Worm (Caenorhabditis elegans) whole organism, L4 larva: Measurements from ENCODE around the gene F28H6.4.

ENCODE experiments used
- F26F4.8 ChIP-seq: fragments of 200-800 bp; sonication (Bioruptor generic); conservative IDR thresholded peaks from 2 replicates; pipeline ENCODE4 v1.3.6; 2022; ENCODE audit warnings: missing genetic modification characterization, missing compliant biosample characterization
- R02D3.7 ChIP-seq: fragments of 150-350 bp; sonication (generic microtip); optimal IDR thresholded peaks from 3 replicates; lab custom pipeline; 2014; ENCODE audit warnings: missing biosample characterization, missing genetic modification characterization
- Y5F2A.4 ChIP-seq: fragments of 200-800 bp; sonication (Bioruptor generic); optimal IDR thresholded peaks from 2 replicates; lab custom pipeline; 2018; ENCODE audit warnings: mild to moderate bottlenecking, missing genetic modification characterization, missing compliant biosample characterization
- ZK337.2 ChIP-seq: fragments of 200-800 bp; sonication (Bioruptor generic); IDR thresholded peaks from 2 replicates; pipeline ENCODE4 v1.3.6; 2022; ENCODE audit warnings: missing genetic modification reagents, missing genetic modification characterization, missing compliant biosample characterization
- aha-1 ChIP-seq: fragments of 150-350 bp; peaks from one replicate; lab custom pipeline; 2014; ENCODE audit warnings: missing biosample characterization, missing genetic modification characterization
- aly-2 ChIP-seq: sonication (generic microtip); optimal IDR thresholded peaks from 2 replicates; lab custom pipeline; 2018; ENCODE audit warnings: missing biosample characterization, missing genetic modification characterization
- arid-1 ChIP-seq: fragments of 200-800 bp; sonication (Bioruptor generic); conservative IDR thresholded peaks from 2 replicates; pipeline ENCODE4 v1.3.6; 2022; ENCODE audit warnings: missing genetic modification reagents, missing genetic modification characterization, missing compliant biosample characterization
- ceh-44 ChIP-seq: fragments of 200-800 bp; sonication (Bioruptor generic); IDR thresholded peaks from 2 replicates; pipeline ENCODE4 v1.3.6; 2022; ENCODE audit warnings: missing genetic modification reagents, missing genetic modification characterization, missing compliant biosample characterization
- cey-2 ChIP-seq: sonication (generic microtip); optimal IDR thresholded peaks from 3 replicates; lab custom pipeline; 2017; ENCODE audit warnings: missing genetic modification characterization, mild to moderate bottlenecking, missing compliant biosample characterization, antibody characterized with exemption, borderline replicate concordance; ENCODE audit not compliant: insufficient read depth
- ctbp-1 ChIP-seq: fragments of 200-800 bp; sonication (Bioruptor generic); IDR thresholded peaks from 2 replicates; pipeline ENCODE4 v1.3.6; 2022; ENCODE audit warnings: missing genetic modification reagents, missing genetic modification characterization, missing compliant biosample characterization
- daf-19 ChIP-seq: fragments of 200-800 bp; sonication (Bioruptor generic); conservative IDR thresholded peaks from 2 replicates; pipeline ENCODE4 v1.3.6; 2022; ENCODE audit warnings: missing genetic modification characterization, missing compliant biosample characterization
- dmd-9 ChIP-seq: fragments of 200-800 bp; sonication (Bioruptor generic); IDR thresholded peaks from 2 replicates; pipeline ENCODE4 v1.3.6; 2022; ENCODE audit warnings: missing genetic modification reagents, missing genetic modification characterization, missing compliant biosample characterization
- dpl-1 ChIP-seq: fragments of 150-350 bp; optimal IDR thresholded peaks from 2 replicates; lab custom pipeline; 2014; ENCODE audit warnings: missing biosample characterization, missing genetic modification reagents, missing genetic modification characterization
- egl-43 ChIP-seq: fragments of 200-800 bp; sonication (Bioruptor generic); IDR thresholded peaks from 2 replicates; pipeline ENCODE4 v1.3.6; 2022; ENCODE audit warnings: missing genetic modification reagents, missing genetic modification characterization, missing compliant biosample characterization
- fos-1 ChIP-seq: fragments of 150-350 bp; optimal IDR thresholded peaks from 2 replicates; lab custom pipeline; 2014; ENCODE audit warnings: missing biosample characterization, missing genetic modification characterization
- hlh-11 ChIP-seq: fragments of 200-800 bp; sonication (Bioruptor generic); optimal IDR thresholded peaks from 2 replicates; lab custom pipeline; 2018; ENCODE audit warnings: mild to moderate bottlenecking, missing genetic modification characterization, missing compliant biosample characterization
- lin-1 ChIP-seq: fragments of 200-800 bp; sonication (Bioruptor generic); IDR thresholded peaks from 2 replicates; pipeline ENCODE4 v1.3.6; 2022; ENCODE audit warnings: missing genetic modification reagents, missing genetic modification characterization, missing compliant biosample characterization
- lin-13 ChIP-seq: fragments of 150-350 bp; optimal IDR thresholded peaks from 2 replicates; lab custom pipeline; 2014; ENCODE audit warnings: missing biosample characterization, missing genetic modification reagents, missing genetic modification characterization
- lin-15B ChIP-seq: fragments of 150-350 bp; sonication (generic microtip); optimal IDR thresholded peaks from 3 replicates; lab custom pipeline; 2014; ENCODE audit warnings: missing biosample characterization, missing genetic modification characterization
- lin-29 ChIP-seq: fragments of 200-800 bp; sonication (Bioruptor generic); IDR thresholded peaks from 2 replicates; pipeline ENCODE4 v1.3.6; 2022; ENCODE audit warnings: missing genetic modification reagents, missing genetic modification characterization, missing compliant biosample characterization
- lsy-2 ChIP-seq, 2 experiments: fragments of 150-350 bp in 1 of 2; sonication (generic microtip) in 1 of 2; optimal IDR thresholded peaks; 2 replicates each; lab custom pipeline; 2014 to 2017; ENCODE audit warnings: missing biosample characterization in 2 of 2, missing genetic modification characterization in 2 of 2
- madf-9 ChIP-seq: fragments of 200-800 bp; sonication (Bioruptor generic); conservative IDR thresholded peaks from 2 replicates; pipeline ENCODE4 v1.3.6; 2022; ENCODE audit warnings: missing genetic modification reagents, missing genetic modification characterization, missing compliant biosample characterization
- mdt-29 ChIP-seq: fragments of 200-800 bp; sonication (Bioruptor generic); IDR thresholded peaks from 2 replicates; pipeline ENCODE4 v1.3.6; 2022; ENCODE audit warnings: missing genetic modification reagents, missing genetic modification characterization, missing compliant biosample characterization
- mxl-2 ChIP-seq: fragments of 200-800 bp; sonication (Bioruptor generic); conservative IDR thresholded peaks from 2 replicates; pipeline ENCODE4 v1.3.6; 2022; ENCODE audit warnings: missing genetic modification reagents, missing genetic modification characterization, missing compliant biosample characterization
- mxl-3 ChIP-seq: fragments of 200-800 bp; sonication (Bioruptor generic); optimal IDR thresholded peaks from 2 replicates; lab custom pipeline; 2018; ENCODE audit warnings: mild to moderate bottlenecking, missing genetic modification characterization, missing compliant biosample characterization
- nhr-11 ChIP-seq: fragments of 150-350 bp; optimal IDR thresholded peaks from 2 replicates; lab custom pipeline; 2014; ENCODE audit warnings: missing biosample characterization, missing genetic modification characterization
- nhr-25 ChIP-seq: sonication (generic microtip); optimal IDR thresholded peaks from 2 replicates; lab custom pipeline; 2017; ENCODE audit warnings: missing genetic modification characterization, mild to moderate bottlenecking, missing compliant biosample characterization, antibody characterized with exemption, moderate library complexity, borderline replicate concordance; ENCODE audit not compliant: insufficient read depth
- nhr-28 ChIP-seq: fragments of 150-350 bp; optimal IDR thresholded peaks from 2 replicates; lab custom pipeline; 2014; ENCODE audit warnings: missing biosample characterization, missing genetic modification characterization
- nhr-41 ChIP-seq: fragments of 200-800 bp; sonication (Bioruptor generic); IDR thresholded peaks from 2 replicates; pipeline ENCODE4 v1.3.6; 2022; ENCODE audit warnings: missing genetic modification reagents, missing genetic modification characterization, missing compliant biosample characterization
- pqm-1 ChIP-seq: sonication (generic microtip); optimal IDR thresholded peaks from 2 replicates; lab custom pipeline; 2017; ENCODE audit warnings: missing biosample characterization, missing genetic modification characterization
- rbr-2 ChIP-seq: sonication (generic microtip); optimal IDR thresholded peaks from 2 replicates; lab custom pipeline; 2016; ENCODE audit warnings: missing genotype, missing genetic modification characterization, missing compliant biosample characterization
- skn-1 ChIP-seq: fragments of 150-350 bp; optimal IDR thresholded peaks from 2 replicates; lab custom pipeline; 2014; ENCODE audit warnings: missing biosample characterization, missing genetic modification characterization
- snpc-4 ChIP-seq: fragments of 150-350 bp; optimal IDR thresholded peaks from 2 replicates; lab custom pipeline; 2014; ENCODE audit warnings: missing biosample characterization, missing genetic modification characterization
- tag-97 ChIP-seq: fragments of 200-800 bp; sonication (Bioruptor generic); IDR thresholded peaks from 2 replicates; pipeline ENCODE4 v1.3.6; 2022; ENCODE audit warnings: missing genetic modification characterization, missing compliant biosample characterization
- tra-1 ChIP-seq: fragments of 200-800 bp; sonication (Bioruptor generic); IDR thresholded peaks from 2 replicates; pipeline ENCODE4 v1.3.6; 2022; ENCODE audit warnings: missing genetic modification reagents, missing genetic modification characterization, missing compliant biosample characterization
- unc-130 ChIP-seq: sonication (generic microtip); optimal IDR thresholded peaks from 2 replicates; lab custom pipeline; 2016; ENCODE audit warnings: missing genetic modification reagents, missing genetic modification characterization, missing compliant biosample characterization
- unc-39 ChIP-seq: sonication (generic microtip); optimal IDR thresholded peaks from 2 replicates; lab custom pipeline; 2017; ENCODE audit warnings: missing biosample characterization, missing genetic modification characterization
- unc-62 ChIP-seq, 3 experiments: fragments of 150-350 bp in 1 of 3; sonication (generic microtip); optimal IDR thresholded peaks in 2 of 3; peaks in 1 of 3; 1 replicate in 1 of 3; 2 replicates in 2 of 3; lab custom pipeline; 2014 to 2017; ENCODE audit warnings: missing biosample characterization in 3 of 3, missing genetic modification characterization in 3 of 3, missing genetic modification reagents in 3 of 3, missing genotype in 1 of 3
- vab-7 ChIP-seq: fragments of 200-800 bp; sonication (Bioruptor generic); IDR thresholded peaks from 2 replicates; pipeline ENCODE4 v1.3.6; 2022; ENCODE audit warnings: missing genetic modification reagents, missing genetic modification characterization, missing compliant biosample characterization
- zfp-2 ChIP-seq: sonication (generic microtip); optimal IDR thresholded peaks from 2 replicates; lab custom pipeline; 2016; ENCODE audit warnings: mild to moderate bottlenecking, missing genetic modification characterization, missing compliant biosample characterization

Gene F28H6.4

DNA sequence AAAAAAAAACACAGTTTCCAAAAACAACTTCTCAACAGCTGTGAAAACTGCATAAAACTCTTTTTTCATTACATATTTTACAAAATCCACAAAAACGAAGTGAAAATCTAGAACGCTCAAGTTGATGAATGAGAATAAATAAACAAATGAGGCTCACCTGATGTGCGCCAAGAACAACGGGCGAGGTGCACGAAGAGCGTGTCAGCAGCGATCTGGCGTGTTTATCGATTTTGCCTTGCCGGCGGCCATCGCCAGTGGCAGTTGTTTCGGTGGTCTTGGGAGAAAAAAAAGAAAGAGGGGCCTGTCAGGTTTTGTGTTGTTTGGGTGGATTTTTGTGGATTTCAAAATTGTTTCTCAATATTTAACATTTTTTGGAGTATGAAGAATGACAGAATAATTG lies 46.2 kb downstream of the F28H6.4 start, which contains the start of gene idhb-1 (continued):
- no peak for TF ChIP-seq lin-29 (GFP tag; lab: Robert Waterston, UW)
- peak; percentile 53; the same call in 1 of the 2 replicates for TF ChIP-seq ctbp-1
- peak; percentile 71 for TF ChIP-seq rbr-2 (tag; lab: Kevin White, UChicago)
- no peak for TF ChIP-seq F26F4.8 (GFP tag; lab: Robert Waterston, UW)
- no peak for TF ChIP-seq vab-7 (GFP tag; lab: Robert Waterston, UW)
- no peak for TF ChIP-seq daf-19 (GFP tag; lab: Robert Waterston, UW)
- TF ChIP-seq dmd-9 (GFP tag; lab: Robert Waterston, UW) = no peak
- peak; percentile 72 for TF ChIP-seq mxl-3 (GFP tag; lab: Kevin White, UChicago)
- TF ChIP-seq egl-43 = no peak
- TF ChIP-seq unc-39 (tag; lab: Kevin White, UChicago) = no peak
- peak; percentile 49 for TF ChIP-seq lin-13 (GFP tag; lab: Kevin White, UChicago)
- TF ChIP-seq mxl-2 (GFP tag; lab: Robert Waterston, UW) = no peak
- no peak for TF ChIP-seq Y5F2A.4 (GFP tag; lab: Kevin White, UChicago)
- TF ChIP-seq nhr-25 (tag; lab: Kevin White, UChicago) = peak; percentile 54
- TF ChIP-seq R02D3.7 (tag; lab: Kevin White, UChicago) = no peak
- peak; percentile 84 for TF ChIP-seq hlh-11 (tag; lab: Kevin White, UChicago)
- TF ChIP-seq nhr-11 = peak; percentile 62
- TF ChIP-seq lsy-2 (tag; optimal IDR thresholded peaks at IDR 0.05; lab: Kevin White, UChicago) = peak in 1 of 2 experiments; percentile 80
- no peak for TF ChIP-seq madf-9 (GFP tag; lab: Robert Waterston, UW)
- peak; percentile 68 for TF ChIP-seq dpl-1
- no peak for TF ChIP-seq unc-130 (GFP tag; lab: Kevin White, UChicago)
- no peak for TF ChIP-seq tag-97 (GFP tag; lab: Robert Waterston, UW)
- no peak for TF ChIP-seq skn-1 (tag; lab: Kevin White, UChicago)
- peak; percentile 1 for TF ChIP-seq snpc-4 (tag; lab: Kevin White, UChicago)
- no peak for TF ChIP-seq tra-1
- TF ChIP-seq, all 104 proteins: peak for 28

- TF ChIP-seq unc-62 (GFP tag; optimal IDR thresholded peaks at IDR 0.05 in 1 of 2; lab: Kevin White, UChicago) (peak in 1 of 2 experiments; percentile 41), unc-62 (tag; optimal IDR thresholded peaks at IDR 0.05; lab: Kevin White, UChicago) (no peak), skn-1 (tag; lab: Kevin White, UChicago) (no peak)
- TF ChIP-seq, all 104 proteins: peak for 1
Observed at ce11 chrX:14175740-14176139, 48.1 kb downstream of the F28H6.4 start, which contains the start of gene C37E2.2. C37E2.2 (plus strand) TSS chrX:14176040.

- no peak for TF ChIP-seq mdt-29 (GFP tag; lab: Robert Waterston, UW)
- TF ChIP-seq ZK337.2 (GFP tag; lab: Robert Waterston, UW) = no peak
- no peak for TF ChIP-seq aha-1
- no peak for TF ChIP-seq nhr-41
- TF ChIP-seq nhr-28 (tag; lab: Kevin White, UChicago) = no peak
- TF ChIP-seq cey-2 (tag; lab: Kevin White, UChicago) = no peak
- TF ChIP-seq ceh-44 (GFP tag; lab: Robert Waterston, UW) = no peak
- no peak for TF ChIP-seq pqm-1 (tag; lab: Kevin White, UChicago)
- TF ChIP-seq arid-1 = no peak
- TF ChIP-seq fos-1 (tag; lab: Kevin White, UChicago) = no peak
- TF ChIP-seq lin-1 (GFP tag; lab: Robert Waterston, UW) = no peak
- no peak for TF ChIP-seq lin-15B (tag; lab: Kevin White, UChicago)
- TF ChIP-seq zfp-2 = no peak
- TF ChIP-seq aly-2 (tag; lab: Kevin White, UChicago) = no peak
Observed at ce11 chrX:14178688-14179087, 51.0 kb downstream of the F28H6.4 start, which contains the start of gene C37E2.10. C37E2.10 (plus strand) TSS chrX:14178988.
